Worm (Caenorhabditis elegans): ENCODE measurements around the gene cec-3.

cec-3 gene

DNA sequence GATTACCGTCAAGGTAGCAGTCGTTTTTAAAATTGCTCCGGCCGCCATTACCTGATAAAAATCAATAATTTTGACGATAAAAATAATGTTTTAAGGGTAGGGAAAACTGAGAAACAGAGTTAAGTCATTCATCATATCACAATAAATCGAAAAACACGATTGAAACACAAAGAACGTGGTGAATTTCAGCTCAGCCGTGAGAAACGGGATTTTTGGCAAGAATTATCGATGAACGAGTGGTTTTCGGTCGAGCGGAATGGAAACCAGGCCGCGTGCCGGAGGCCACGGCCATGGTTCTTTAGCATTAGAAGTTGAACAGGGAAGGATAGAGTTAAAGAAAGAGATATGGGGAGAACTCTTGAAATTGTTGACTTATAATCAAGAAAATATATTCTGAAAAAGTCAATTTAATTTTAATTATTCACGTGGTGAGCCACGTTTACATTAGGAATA is 21.9 kb upstream of the cec-3 start, which contains the start of the genes vha-4 and T01H3.5:
TSS of gene vha-4 (minus strand) at position 51 of the 453 bp plus-strand sequence.
TSS of gene T01H3.5 (plus strand) at position 351 of the 453 bp plus-strand sequence.
- TF ChIP-seq ceh-2 (tag; optimal IDR thresholded peaks at IDR 0.05) (peak; percentile 18), ceh-18 (tag; optimal IDR thresholded peaks at IDR 0.05) (no peak), ceh-22 (tag; optimal IDR thresholded peaks at IDR 0.05) (no peak), ceh-31 (tag; optimal IDR thresholded peaks at IDR 0.05) (peak; percentile 32), pag-3 (tag; optimal IDR thresholded peaks at IDR 0.05; ENCODE audit: borderline replicate concordance) (no peak), elt-4 (tag; optimal IDR thresholded peaks at IDR 0.05) (no peak), tbx-2 (tag; optimal IDR thresholded peaks at IDR 0.05) (peak; percentile 46), ets-4 (tag; optimal IDR thresholded peaks at IDR 0.05) (peak; percentile 27), C08G9.2 (tag; optimal IDR thresholded peaks at IDR 0.05) (peak; percentile 15)

DNA sequence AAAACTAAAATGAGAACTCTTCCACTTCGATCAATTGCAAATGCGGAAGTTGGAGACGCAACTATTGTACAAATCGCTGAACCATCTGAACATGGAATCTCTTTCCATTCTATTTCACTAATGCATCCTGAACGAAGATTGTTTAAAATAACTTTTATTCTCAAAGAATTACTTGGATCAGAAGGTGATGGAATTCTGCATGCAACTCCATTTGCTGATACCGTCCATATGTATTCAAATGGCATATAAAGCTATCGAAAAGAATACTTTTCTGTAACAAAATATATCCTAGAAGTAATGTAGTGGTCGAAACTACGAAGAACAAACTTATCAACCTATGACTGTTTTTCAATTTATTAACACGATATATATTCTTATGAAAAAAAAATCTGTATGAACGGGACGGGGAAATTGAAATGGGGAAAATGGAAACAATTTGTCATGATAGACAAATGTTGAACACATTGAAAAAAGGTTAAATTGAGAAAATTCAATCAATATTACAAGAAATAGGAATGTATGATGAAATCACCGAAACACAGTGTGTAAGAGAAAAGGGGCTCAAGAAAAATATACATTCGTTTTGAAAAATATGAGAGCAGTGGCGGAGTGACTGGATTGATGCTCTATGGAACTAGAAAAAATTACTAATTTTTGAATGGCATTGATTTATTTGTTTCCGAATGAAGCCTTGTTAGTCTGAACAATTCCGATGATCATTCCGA is 20.5 kb upstream of the cec-3 start, which contains the start of gene T01H3.2:
TSS of gene T01H3.2 (minus strand) at position 251 of the 725 bp plus-strand sequence.
- TF ChIP-seq sox-2 (GFP tag; IDR thresholded peaks at IDR 0.05), result no peak
- TF ChIP-seq ceh-22 (tag; optimal IDR thresholded peaks at IDR 0.05), result no peak
- TF ChIP-seq che-1 (tag; optimal IDR thresholded peaks at IDR 0.05), result no peak
- no peak for TF ChIP-seq pha-2 (tag; optimal IDR thresholded peaks at IDR 0.05)
- no peak for TF ChIP-seq pros-1 (tag; optimal IDR thresholded peaks at IDR 0.05)
- TF ChIP-seq pat-9 (tag; optimal IDR thresholded peaks at IDR 0.05), result no peak
- no peak for TF ChIP-seq ceh-30 (tag; optimal IDR thresholded peaks at IDR 0.05)
- TF ChIP-seq hlh-13 (GFP tag; optimal IDR thresholded peaks at IDR 0.05), result no peak

DNA sequence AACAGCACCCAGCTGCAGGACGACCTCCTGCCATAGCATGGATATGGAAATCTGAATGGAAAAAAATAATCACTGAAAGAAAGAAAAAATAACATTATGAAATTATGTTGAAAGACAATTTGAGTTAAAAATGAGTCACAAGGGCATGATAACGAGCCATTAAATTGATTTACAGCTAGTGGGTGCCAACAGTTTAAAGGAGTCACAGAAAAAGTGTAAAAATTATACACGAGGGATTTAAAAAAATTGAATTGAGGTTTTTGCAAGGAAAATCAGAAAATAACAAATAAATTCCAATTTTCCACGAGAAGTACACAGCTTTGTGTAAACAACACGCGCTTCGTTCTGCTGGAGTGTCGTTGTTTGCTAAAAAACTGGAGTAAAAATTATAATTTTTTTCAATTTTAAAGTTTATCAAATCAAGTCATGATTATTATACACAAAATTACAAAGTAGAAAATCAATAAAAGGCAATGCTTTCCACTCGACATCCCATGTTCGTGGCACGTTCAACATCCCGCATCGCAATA is 16.5 kb upstream of the cec-3 start, which contains the start of gene T01H3.3:
TSS of gene T01H3.3 (minus strand) at position 51 of the 530 bp plus-strand sequence.
- TF ChIP-seq unc-86 (tag; optimal IDR thresholded peaks at IDR 0.05) (no peak), unc-55 (GFP tag; optimal IDR thresholded peaks at IDR 0.05) (no peak), sdc-2 (tag; optimal IDR thresholded peaks at IDR 0.05) (no peak), dve-1 (tag; optimal IDR thresholded peaks at IDR 0.05) (no peak), T23F11.4 (GFP tag; optimal IDR thresholded peaks at IDR 0.05) (no peak), tbx-2 (tag; optimal IDR thresholded peaks at IDR 0.05) (no peak), ceh-14 (tag; optimal IDR thresholded peaks at IDR 0.05) (no peak), ceh-30 (tag; optimal IDR thresholded peaks at IDR 0.05) (no peak), ahr-1 (tag; optimal IDR thresholded peaks at IDR 0.05) (no peak), fkh-6 (tag; optimal IDR thresholded peaks at IDR 0.05) (no peak), mec-3 (tag; optimal IDR thresholded peaks at IDR 0.05; ENCODE audit: borderline replicate concordance) (no peak), nfya-1 (tag; optimal IDR thresholded peaks at IDR 0.05) (no peak), C08G9.2 (tag; optimal IDR thresholded peaks at IDR 0.05) (no peak), ztf-16 (tag; optimal IDR thresholded peaks at IDR 0.05) (no peak), eyg-1 (tag; optimal IDR thresholded peaks at IDR 0.05) (no peak), fax-1 (tag; optimal IDR thresholded peaks at IDR 0.05) (no peak), zip-5 (tag; optimal IDR thresholded peaks at IDR 0.05) (no peak), ceh-9 (tag; optimal IDR thresholded peaks at IDR 0.05) (no peak)

DNA sequence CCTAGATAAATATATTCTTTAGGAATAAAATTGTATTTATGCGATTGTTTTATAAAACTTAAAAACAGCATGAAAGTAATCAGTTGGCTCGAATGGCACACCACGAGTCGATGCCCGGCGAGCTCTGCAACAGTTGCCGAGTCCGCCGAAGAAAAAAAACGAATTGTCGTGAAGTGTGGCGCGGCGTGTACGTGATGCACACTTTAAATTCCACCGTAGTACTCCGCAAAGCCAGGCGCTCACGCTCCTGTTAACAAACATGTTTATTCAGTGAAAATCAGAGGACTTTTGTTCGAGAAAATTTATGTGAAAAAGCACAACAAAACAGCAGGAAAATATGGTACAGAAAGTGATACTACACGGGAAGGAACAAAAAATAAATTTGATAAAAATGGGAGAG is 13.2 kb upstream of the cec-3 start:
- TF ChIP-seq hlh-8 (tag; optimal IDR thresholded peaks at IDR 0.05) (no peak), ets-4 (tag; optimal IDR thresholded peaks at IDR 0.05) (no peak), tbx-2 (tag; optimal IDR thresholded peaks at IDR 0.05) (peak; percentile 8), ceh-18 (tag; optimal IDR thresholded peaks at IDR 0.05) (peak; percentile 14), nfya-1 (tag; optimal IDR thresholded peaks at IDR 0.05) (peak; percentile 24), syd-9 (tag; optimal IDR thresholded peaks at IDR 0.05) (no peak)

DNA sequence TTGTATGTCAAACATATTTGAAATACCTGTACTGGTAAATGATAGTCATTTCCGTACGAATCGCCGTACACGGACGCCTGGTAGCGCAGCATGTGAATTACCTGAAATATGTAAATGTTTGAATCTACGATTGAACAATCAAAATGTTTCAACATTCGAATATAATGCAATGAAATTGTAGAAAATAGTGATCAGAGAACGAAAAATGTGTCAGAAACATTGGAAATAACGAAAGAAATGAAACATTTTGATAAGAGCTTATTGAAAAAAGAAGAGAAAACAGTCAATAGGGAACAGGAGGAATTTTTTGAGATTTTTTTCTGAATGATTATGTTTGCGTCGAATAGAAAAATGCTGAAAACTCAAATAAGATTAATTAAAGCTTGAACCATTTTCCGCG is 12.7 kb upstream of the cec-3 start, which contains the start of gene ztf-17:
TSS of gene ztf-17 (minus strand) at position 101 of the 400 bp plus-strand sequence.
- TF ChIP-seq npax-4 (tag; optimal IDR thresholded peaks at IDR 0.05) (no peak), K02D7.2 (tag; optimal IDR thresholded peaks at IDR 0.05) (no peak), ceh-31 (tag; optimal IDR thresholded peaks at IDR 0.05) (no peak), unc-42 (tag; optimal IDR thresholded peaks at IDR 0.05) (no peak), ets-4 (tag; optimal IDR thresholded peaks at IDR 0.05) (no peak), C08G9.2 (tag; optimal IDR thresholded peaks at IDR 0.05) (no peak), fkh-6 (tag; optimal IDR thresholded peaks at IDR 0.05) (no peak), ceh-19 (GFP tag; optimal IDR thresholded peaks at IDR 0.05) (no peak), ceh-34 (tag; optimal IDR thresholded peaks at IDR 0.05) (no peak), F13H6.1 (tag; optimal IDR thresholded peaks at IDR 0.05) (no peak), T23F11.4 (GFP tag; optimal IDR thresholded peaks at IDR 0.05) (no peak), dmd-4 (tag; optimal IDR thresholded peaks at IDR 0.05; ENCODE audit: borderline replicate concordance) (no peak), unc-86 (tag; optimal IDR thresholded peaks at IDR 0.05) (no peak)
